Worm (Caenorhabditis elegans) whole organism, L1 larva: ENCODE data around the gene cand-1.

ENCODE experiments used
- C16A3.4 ChIP-seq: fragments of 150-350 bp; optimal IDR thresholded peaks from 2 replicates; lab custom pipeline; 2014; ENCODE audit warnings: missing biosample characterization, missing genetic modification characterization
- C34B4.2 ChIP-seq: sonication (generic microtip); optimal IDR thresholded peaks from 2 replicates; lab custom pipeline; 2017; ENCODE audit warnings: mild to moderate bottlenecking, missing genetic modification characterization, missing compliant biosample characterization
- F16B12.6 ChIP-seq: fragments of 150-350 bp; optimal IDR thresholded peaks from 2 replicates; lab custom pipeline; 2014; ENCODE audit warnings: missing biosample characterization, missing genetic modification characterization
- aha-1 ChIP-seq: fragments of 150-350 bp; optimal IDR thresholded peaks from 2 replicates; lab custom pipeline; 2014; ENCODE audit warnings: missing biosample characterization, missing genetic modification characterization
- alr-1 ChIP-seq: fragments of 200-800 bp; sonication (Bioruptor generic); optimal IDR thresholded peaks from 2 replicates; lab custom pipeline; 2018; ENCODE audit warnings: borderline replicate concordance, mild to moderate bottlenecking, missing genetic modification characterization, missing compliant biosample characterization
- blmp-1 ChIP-seq: fragments of 150-350 bp; optimal IDR thresholded peaks from 2 replicates; lab custom pipeline; 2014; ENCODE audit warnings: missing biosample characterization, missing genetic modification characterization
- ceh-63 ChIP-seq: fragments of 200-800 bp; sonication (Bioruptor generic); optimal IDR thresholded peaks from 2 replicates; lab custom pipeline; 2018; ENCODE audit warnings: mild to moderate bottlenecking, missing genetic modification characterization, missing compliant biosample characterization
- ceh-82 ChIP-seq, 3 experiments: fragments of 150-350 bp in 1 of 3; sonication (generic microtip) in 2 of 3; optimal IDR thresholded peaks; 2 replicates each; lab custom pipeline; 2014 to 2017; ENCODE audit warnings: missing biosample characterization in 3 of 3, missing genetic modification characterization in 3 of 3
- ceh-88 ChIP-seq: fragments of 200-800 bp; sonication (Bioruptor generic); IDR thresholded peaks from 2 replicates; pipeline ENCODE4 v1.3.6; 2022; ENCODE audit warnings: missing genetic modification characterization, missing compliant biosample characterization
- dpl-1 ChIP-seq, 3 experiments: fragments of 150-350 bp in 2 of 3; sonication (generic microtip) in 1 of 3; optimal IDR thresholded peaks; 2 replicates each; lab custom pipeline; 2014 to 2017; ENCODE audit warnings: missing biosample characterization in 3 of 3, missing genetic modification characterization in 3 of 3, missing genetic modification reagents in 3 of 3
- efl-1 ChIP-seq, 4 experiments: fragments of 150-350 bp; optimal IDR thresholded peaks in 3 of 4; peaks in 1 of 4; 1 replicate in 1 of 4; 2 replicates in 3 of 4; lab custom pipeline; 2014; ENCODE audit warnings: missing biosample characterization in 2 of 4, missing genetic modification characterization in 2 of 4, missing genetic modification reagents in 2 of 4
- egl-13 ChIP-seq: sonication (generic microtip); optimal IDR thresholded peaks from 2 replicates; lab custom pipeline; 2016; ENCODE audit warnings: missing genotype, missing genetic modification reagents, missing genetic modification characterization, missing compliant biosample characterization
- elt-3 ChIP-seq, 6 experiments: fragments of 150-350 bp in 1 of 6; sonication (generic microtip); optimal IDR thresholded peaks; 2 replicates each; lab custom pipeline; 2017 to 2018; ENCODE audit warnings: missing biosample characterization in 6 of 6, missing genetic modification characterization in 6 of 6, inconsistent platforms in 1 of 6
- fos-1 ChIP-seq: fragments of 150-350 bp; optimal IDR thresholded peaks from 2 replicates; lab custom pipeline; 2014; ENCODE audit warnings: missing biosample characterization, missing genetic modification characterization
- hlh-17 ChIP-seq: fragments of 200-800 bp; sonication (Bioruptor generic); optimal IDR thresholded peaks from 2 replicates; lab custom pipeline; 2018; ENCODE audit warnings: missing genetic modification characterization, mild to moderate bottlenecking, missing compliant biosample characterization, moderate library complexity, borderline replicate concordance
- hlh-4 ChIP-seq: sonication (generic microtip); optimal IDR thresholded peaks from 2 replicates; lab custom pipeline; 2016; ENCODE audit warnings: mild to moderate bottlenecking, missing genetic modification characterization, missing compliant biosample characterization
- irx-1 ChIP-seq: sonication (generic microtip); optimal IDR thresholded peaks from 2 replicates; lab custom pipeline; 2016; ENCODE audit warnings: missing genetic modification characterization, missing compliant biosample characterization
- isw-1 ChIP-seq: fragments of 200-800 bp; sonication (Bioruptor generic); IDR thresholded peaks from 2 replicates; pipeline ENCODE4 v1.3.6; 2022; ENCODE audit warnings: missing genetic modification characterization, missing compliant biosample characterization
- jun-1 ChIP-seq: fragments of 150-350 bp; optimal IDR thresholded peaks from 2 replicates; lab custom pipeline; 2014; ENCODE audit warnings: missing biosample characterization, missing genetic modification reagents, missing genetic modification characterization
- lin-13 ChIP-seq: fragments of 150-350 bp; optimal IDR thresholded peaks from 2 replicates; lab custom pipeline; 2014; ENCODE audit warnings: missing biosample characterization, missing genetic modification reagents, missing genetic modification characterization
- lin-14 ChIP-seq: fragments of 200-800 bp; sonication (Bioruptor generic); optimal IDR thresholded peaks from 2 replicates; lab custom pipeline; 2018; ENCODE audit warnings: mild to moderate bottlenecking, missing genetic modification characterization, moderate library complexity, missing compliant biosample characterization
- lin-15B ChIP-seq: fragments of 150-350 bp; sonication (generic microtip); optimal IDR thresholded peaks from 3 replicates; lab custom pipeline; 2014; ENCODE audit warnings: missing biosample characterization, missing genetic modification characterization
- lin-35 ChIP-seq, 2 experiments: fragments of 150-350 bp; optimal IDR thresholded peaks; 2 replicates each; lab custom pipeline; 2014; ENCODE audit warnings: missing biosample characterization in 2 of 2, missing genetic modification characterization in 2 of 2, missing genetic modification reagents in 2 of 2
- lir-3 ChIP-seq: sonication (generic microtip); optimal IDR thresholded peaks from 2 replicates; lab custom pipeline; 2016; ENCODE audit warnings: mild to moderate bottlenecking, missing genetic modification characterization, moderate library complexity, missing compliant biosample characterization; ENCODE audit not compliant: poor library complexity
- lsy-2 ChIP-seq, 2 experiments: fragments of 150-350 bp; optimal IDR thresholded peaks; 2 replicates each; lab custom pipeline; 2014; ENCODE audit warnings: missing biosample characterization in 2 of 2, missing genetic modification characterization in 2 of 2
- mab-9 ChIP-seq: fragments of 200-800 bp; sonication (Bioruptor generic); IDR thresholded peaks from 2 replicates; pipeline ENCODE4 v1.3.6; 2022; ENCODE audit warnings: missing genetic modification reagents, missing genetic modification characterization, missing compliant biosample characterization
- mdl-1 ChIP-seq, 2 experiments: fragments of 150-350 bp; optimal IDR thresholded peaks; 2 replicates each; lab custom pipeline; 2014 to 2017; ENCODE audit warnings: missing biosample characterization in 2 of 2, missing genetic modification characterization in 2 of 2, inconsistent platforms in 1 of 2
- mep-1 ChIP-seq: fragments of 150-350 bp; optimal IDR thresholded peaks from 2 replicates; lab custom pipeline; 2014; ENCODE audit warnings: missing biosample characterization, missing genetic modification characterization
- nhr-11 ChIP-seq: fragments of 150-350 bp; optimal IDR thresholded peaks from 2 replicates; lab custom pipeline; 2014; ENCODE audit warnings: missing biosample characterization, missing genetic modification characterization
- nhr-19 ChIP-seq: fragments of 200-800 bp; sonication (Bioruptor generic); conservative IDR thresholded peaks from 2 replicates; pipeline ENCODE4 v1.3.6; 2022; ENCODE audit warnings: missing genetic modification characterization, missing compliant biosample characterization
- nhr-71 ChIP-seq: sonication (generic microtip); optimal IDR thresholded peaks from 2 replicates; lab custom pipeline; 2016; ENCODE audit warnings: mild to moderate bottlenecking, missing genetic modification characterization, moderate library complexity, missing compliant biosample characterization
- nhr-77 ChIP-seq: fragments of 150-350 bp; optimal IDR thresholded peaks from 2 replicates; lab custom pipeline; 2014; ENCODE audit warnings: missing biosample characterization, missing genetic modification characterization
- nhr-85 ChIP-seq: sonication (generic microtip); peaks from one replicate; lab custom pipeline; 2016; ENCODE audit warnings: missing genetic modification characterization, inconsistent platforms, missing compliant biosample characterization
- nhr-90 ChIP-seq: sonication (generic microtip); optimal IDR thresholded peaks from 2 replicates; lab custom pipeline; 2016; ENCODE audit warnings: mild to moderate bottlenecking, missing genetic modification characterization, missing compliant biosample characterization; ENCODE audit not compliant: poor library complexity
- pag-3 ChIP-seq: sonication (generic microtip); optimal IDR thresholded peaks from 2 replicates; lab custom pipeline; 2017; ENCODE audit warnings: missing genetic modification characterization, mild to moderate bottlenecking, missing compliant biosample characterization, antibody characterized with exemption, borderline replicate concordance; ENCODE audit not compliant: insufficient read depth
- pqm-1 ChIP-seq: sonication (generic microtip); optimal IDR thresholded peaks from 3 replicates; lab custom pipeline; 2017; ENCODE audit warnings: missing biosample characterization, missing genetic modification characterization
- skn-1 ChIP-seq: fragments of 150-350 bp; optimal IDR thresholded peaks from 2 replicates; lab custom pipeline; 2014; ENCODE audit warnings: missing biosample characterization, missing genetic modification characterization
- snu-23 ChIP-seq: sonication (generic microtip); optimal IDR thresholded peaks from 2 replicates; lab custom pipeline; 2016; ENCODE audit warnings: missing genetic modification characterization, missing compliant biosample characterization
- sptf-1 ChIP-seq: fragments of 150-350 bp; optimal IDR thresholded peaks from 2 replicates; lab custom pipeline; 2014; ENCODE audit warnings: missing biosample characterization, missing genetic modification characterization
- sup-37 ChIP-seq: fragments of 200-800 bp; sonication (Bioruptor generic); optimal IDR thresholded peaks from 2 replicates; lab custom pipeline; 2018; ENCODE audit warnings: mild to moderate bottlenecking, missing genetic modification characterization, missing compliant biosample characterization
- tbx-2 ChIP-seq: sonication (generic microtip); optimal IDR thresholded peaks from 2 replicates; lab custom pipeline; 2016; ENCODE audit warnings: missing genetic modification characterization, missing compliant biosample characterization
- tlp-1 ChIP-seq: fragments of 150-350 bp; optimal IDR thresholded peaks from 2 replicates; lab custom pipeline; 2014; ENCODE audit warnings: missing biosample characterization, missing genetic modification characterization
- unc-130 ChIP-seq: fragments of 150-350 bp; optimal IDR thresholded peaks from 2 replicates; lab custom pipeline; 2017; ENCODE audit warnings: missing biosample characterization, missing genetic modification characterization, inconsistent platforms
- unc-30 ChIP-seq: sonication (generic microtip); optimal IDR thresholded peaks from 2 replicates; lab custom pipeline; 2017; ENCODE audit warnings: missing biosample characterization, missing genetic modification characterization
- unc-62 ChIP-seq: fragments of 150-350 bp; optimal IDR thresholded peaks from 2 replicates; lab custom pipeline; 2014; ENCODE audit warnings: missing biosample characterization, missing genetic modification reagents, missing genetic modification characterization
- vab-15 ChIP-seq: sonication (generic microtip); optimal IDR thresholded peaks from 2 replicates; lab custom pipeline; 2017; ENCODE audit warnings: missing genotype, mild to moderate bottlenecking, missing genetic modification characterization, missing compliant biosample characterization
- zip-4 ChIP-seq: fragments of 200-800 bp; sonication (Bioruptor generic); optimal IDR thresholded peaks from 2 replicates; lab custom pipeline; 2018; ENCODE audit warnings: mild to moderate bottlenecking, missing genetic modification characterization, moderate library complexity, missing compliant biosample characterization
- ztf-11 ChIP-seq, 2 experiments: sonication (generic microtip); optimal IDR thresholded peaks; 2 replicates each; lab custom pipeline; 2016 to 2017; ENCODE audit warnings: missing genetic modification characterization in 2 of 2, missing biosample characterization in 1 of 2, missing compliant biosample characterization in 1 of 2

The cand-1 gene

ce11 chrV:16779281-16779597 is 23.4 kb upstream of the cand-1 start:
- TF ChIP-seq mdl-1 (tag; optimal IDR thresholded peaks at IDR 0.05; lab: Kevin White, UChicago), result no peak
- no peak for TF ChIP-seq fos-1 (tag; lab: Kevin White, UChicago)
- no peak for TF ChIP-seq sptf-1 (tag; lab: Kevin White, UChicago)
- TF ChIP-seq zip-4 (GFP tag; lab: Kevin White, UChicago), result no peak
- TF ChIP-seq mep-1, result no peak
- TF ChIP-seq unc-62, result no peak
- no peak for TF ChIP-seq tlp-1 (tag; lab: Kevin White, UChicago)
- no peak for TF ChIP-seq irx-1 (tag; lab: Kevin White, UChicago)
- no peak for TF ChIP-seq nhr-11
- no peak for TF ChIP-seq C34B4.2 (tag; lab: Kevin White, UChicago)
- no peak for TF ChIP-seq sup-37 (GFP tag; lab: Kevin White, UChicago)
- no peak for TF ChIP-seq ceh-88 (GFP tag; lab: Robert Waterston, UW)

ce11 chrV:16779971-16780370 is 22.7 kb upstream of the cand-1 start:
- no peak for TF ChIP-seq unc-30 (tag; lab: Kevin White, UChicago)
- peak in 3 of 6 experiments; percentile 2 to 59 (median 46) for TF ChIP-seq elt-3 (tag; optimal IDR thresholded peaks at IDR 0.05; lab: Kevin White, UChicago)
- peak; percentile 17 for TF ChIP-seq unc-130
- TF ChIP-seq hlh-4, result no peak
- TF ChIP-seq nhr-19 (GFP tag; lab: Robert Waterston, UW), result no peak
- TF ChIP-seq tbx-2, result no peak
- TF ChIP-seq efl-1 (optimal IDR thresholded peaks at IDR 0.05; lab: Kevin White, UChicago), result no peak
- peak in 1 of 2 experiments; percentile 84 for TF ChIP-seq efl-1 (GFP tag; optimal IDR thresholded peaks at IDR 0.05 in 1 of 2; lab: Kevin White, UChicago)
- no peak for TF ChIP-seq mdl-1 (tag; optimal IDR thresholded peaks at IDR 0.05; lab: Kevin White, UChicago)
- no peak for TF ChIP-seq jun-1 (tag; lab: Kevin White, UChicago)
- no peak for TF ChIP-seq egl-13 (tag; lab: Kevin White, UChicago)
- TF ChIP-seq nhr-90 (tag; lab: Kevin White, UChicago), result no peak

- peak in 1 of 2 experiments; percentile 33 for TF ChIP-seq lsy-2 (tag; optimal IDR thresholded peaks at IDR 0.05; lab: Kevin White, UChicago)
- TF ChIP-seq aha-1 (tag; lab: Kevin White, UChicago), result no peak
- TF ChIP-seq blmp-1 (tag; lab: Kevin White, UChicago), result peak; percentile 76
- no peak for TF ChIP-seq pag-3
- no peak for TF ChIP-seq F16B12.6 (tag; lab: Kevin White, UChicago)
- TF ChIP-seq vab-15 (tag; lab: Kevin White, UChicago), result no peak
- TF ChIP-seq nhr-85 (tag; lab: Kevin White, UChicago), result peak; percentile 93
- peak; percentile 39 for TF ChIP-seq nhr-90 (tag; lab: Kevin White, UChicago)
- no peak for TF ChIP-seq dpl-1 (GFP tag; optimal IDR thresholded peaks at IDR 0.05; lab: Kevin White, UChicago)
- TF ChIP-seq lin-35 (GFP tag; optimal IDR thresholded peaks at IDR 0.05; lab: Kevin White, UChicago), result peak in 1 of 2 experiments; percentile 25
- TF ChIP-seq lin-13 (GFP tag; lab: Kevin White, UChicago), result no peak
- TF ChIP-seq hlh-4, result no peak
- no peak for TF ChIP-seq lin-15B (tag; lab: Kevin White, UChicago)
- no peak for TF ChIP-seq alr-1
- peak; percentile 53 for TF ChIP-seq nhr-71 (tag; lab: Kevin White, UChicago)
- TF ChIP-seq ceh-88 (GFP tag; lab: Robert Waterston, UW), result no peak
- no peak for TF ChIP-seq mab-9 (GFP tag; lab: Robert Waterston, UW)
- no peak for TF ChIP-seq ztf-11 (tag; optimal IDR thresholded peaks at IDR 0.05; lab: Kevin White, UChicago)
- peak; percentile 14 for TF ChIP-seq snu-23 (GFP tag; lab: Kevin White, UChicago)
- TF ChIP-seq lir-3 (tag; lab: Kevin White, UChicago), result no peak
- no peak for TF ChIP-seq sptf-1 (tag; lab: Kevin White, UChicago)
- no peak for TF ChIP-seq hlh-17 (GFP tag; lab: Kevin White, UChicago)
- peak; percentile 35 for TF ChIP-seq unc-130
- peak; percentile 60 for TF ChIP-seq lin-14 (GFP tag; lab: Kevin White, UChicago)
- TF ChIP-seq ceh-82 (tag; optimal IDR thresholded peaks at IDR 0.05; lab: Kevin White, UChicago), result no peak
- peak; percentile 11; the same call in 1 of the 2 replicates for TF ChIP-seq nhr-19 (GFP tag; lab: Robert Waterston, UW)
- peak; percentile 6 for TF ChIP-seq tbx-2
- TF ChIP-seq nhr-77 (tag; lab: Kevin White, UChicago), result no peak
- peak in 4 of 6 experiments; percentile 66 to 86 (median 71) for TF ChIP-seq elt-3 (tag; optimal IDR thresholded peaks at IDR 0.05; lab: Kevin White, UChicago)
- no peak for TF ChIP-seq pqm-1 (tag; lab: Kevin White, UChicago)
- no peak for TF ChIP-seq C16A3.4
- TF ChIP-seq ceh-63 (GFP tag; lab: Kevin White, UChicago), result no peak
- no peak for TF ChIP-seq skn-1
- no peak for TF ChIP-seq isw-1 (GFP tag; lab: Robert Waterston, UW)
Observed at ce11 chrV:16780554-16780953, 22.1 kb upstream of the cand-1 start.
